Fruit fly (Drosophila melanogaster) whole organism, wandering third instar larva: ENCODE data around the gene dia.

ENCODE experiments used
- Abd-B ChIP-seq: fragments of >200 bp; optimal IDR thresholded peaks from 2 replicates; lab custom pipeline; 2017; ENCODE audit warnings: missing biosample characterization, missing genetic modification characterization
- CG32264 ChIP-seq: fragments of 200-800 bp; sonication (Bioruptor generic); optimal IDR thresholded peaks from 2 replicates; lab custom pipeline; 2016; ENCODE audit warnings: missing biosample characterization, missing genetic modification characterization
- Dif ChIP-seq: fragments of 200-275, 200-300 bp; sonication (Bioruptor generic); optimal IDR thresholded peaks from 2 replicates; lab custom pipeline; 2018; ENCODE audit warnings: missing biosample characterization, missing genetic modification characterization; ENCODE audit not compliant: partially characterized antibody
- GATAd ChIP-seq: sonication (Bioruptor generic); optimal IDR thresholded peaks from 2 replicates; lab custom pipeline; 2016; ENCODE audit warnings: missing biosample characterization, missing genetic modification characterization
- HLH106 ChIP-seq: fragments of 200-800 bp; optimal IDR thresholded peaks from 3 replicates; lab custom pipeline; 2019; ENCODE audit warnings: missing biosample characterization, mild to moderate bottlenecking, missing genetic modification characterization, moderate library complexity
- Hr78 ChIP-seq: fragments of >200 bp; optimal IDR thresholded peaks from 2 replicates; lab custom pipeline; 2017; ENCODE audit warnings: missing biosample characterization, missing genetic modification characterization
- Jra ChIP-seq: sonication (Bioruptor generic); optimal IDR thresholded peaks from 2 replicates; lab custom pipeline; 2016; ENCODE audit warnings: missing biosample characterization, missing genetic modification characterization
- Myc ChIP-seq: fragments of >200 bp; optimal IDR thresholded peaks from 2 replicates; lab custom pipeline; 2017
- OdsH ChIP-seq: fragments of 200-800 bp; sonication (Bioruptor generic); optimal IDR thresholded peaks from 2 replicates; lab custom pipeline; 2016; ENCODE audit warnings: missing biosample characterization, mild to moderate bottlenecking, missing genetic modification characterization
- Rel ChIP-seq, 2 experiments: fragments of 200-800 bp; sonication (Bioruptor generic) in 1 of 2; optimal IDR thresholded peaks; 2 replicates in 1 of 2; 3 replicates in 1 of 2; lab custom pipeline; 2016 to 2019; ENCODE audit warnings: mild to moderate bottlenecking in 2 of 2, missing biosample characterization in 2 of 2, missing genetic modification characterization in 2 of 2, moderate library complexity in 1 of 2
- Vsx2 ChIP-seq: fragments of 200-300, 225-300 bp; sonication (Bioruptor generic); optimal IDR thresholded peaks from 2 replicates; lab custom pipeline; 2018; ENCODE audit warnings: missing biosample characterization, missing genetic modification characterization; ENCODE audit not compliant: partially characterized antibody
- br ChIP-seq: fragments of 200-800 bp; sonication (Bioruptor generic); optimal IDR thresholded peaks from 2 replicates; lab custom pipeline; 2016; ENCODE audit warnings: missing biosample characterization, missing genetic modification characterization
- brk ChIP-seq: fragments of 200-800 bp; sonication (Bioruptor generic); optimal IDR thresholded peaks from 2 replicates; lab custom pipeline; 2016; ENCODE audit warnings: missing biosample characterization, mild to moderate bottlenecking, missing genetic modification characterization
- dmrt93B ChIP-seq: fragments of 200-800 bp; sonication (Bioruptor generic); optimal IDR thresholded peaks from 2 replicates; lab custom pipeline; 2018; ENCODE audit warnings: missing biosample characterization, mild to moderate bottlenecking, missing genetic modification characterization
- dsf ChIP-seq: sonication (Bioruptor generic); optimal IDR thresholded peaks from 2 replicates; lab custom pipeline; 2016; ENCODE audit warnings: missing biosample characterization, missing genetic modification characterization, borderline replicate concordance
- foxo ChIP-seq, 2 experiments: fragments of 200-800 bp; sonication (Bioruptor generic); optimal IDR thresholded peaks; 2 replicates in 1 of 2; 3 replicates in 1 of 2; lab custom pipeline; 2016 to 2017; ENCODE audit warnings: missing biosample characterization in 2 of 2, missing genetic modification characterization in 2 of 2
- fru ChIP-seq: fragments of 200-800 bp; sonication (Bioruptor generic); optimal IDR thresholded peaks from 3 replicates; lab custom pipeline; 2016; ENCODE audit warnings: missing biosample characterization, mild to moderate bottlenecking, missing genetic modification characterization
- h ChIP-seq: fragments of 200-800 bp; sonication (Bioruptor generic); optimal IDR thresholded peaks from 3 replicates; lab custom pipeline; 2016; ENCODE audit warnings: missing biosample characterization, mild to moderate bottlenecking, missing genetic modification characterization
- lola ChIP-seq: fragments of >200 bp; optimal IDR thresholded peaks from 2 replicates; lab custom pipeline; 2017; ENCODE audit warnings: missing biosample characterization, missing genetic modification characterization
- pan ChIP-seq: fragments of >200 bp; optimal IDR thresholded peaks from 2 replicates; lab custom pipeline; 2017
- rgr ChIP-seq: fragments of 200-800 bp; sonication (Bioruptor generic); optimal IDR thresholded peaks from 3 replicates; lab custom pipeline; 2016; ENCODE audit warnings: missing biosample characterization, mild to moderate bottlenecking, missing genetic modification characterization
- sage ChIP-seq: fragments of 200-800 bp; sonication (Bioruptor generic); optimal IDR thresholded peaks from 2 replicates; lab custom pipeline; 2016; ENCODE audit warnings: missing biosample characterization, mild to moderate bottlenecking, missing genetic modification characterization
- sv ChIP-seq: fragments of 200-800 bp; sonication (Bioruptor generic); optimal IDR thresholded peaks from 3 replicates; lab custom pipeline; 2016; ENCODE audit warnings: missing biosample characterization, missing genetic modification characterization
- woc ChIP-seq: sonication (Bioruptor generic); optimal IDR thresholded peaks from 2 replicates; lab custom pipeline; 2016; ENCODE audit warnings: missing biosample characterization, mild to moderate bottlenecking, missing genetic modification characterization

Gene dia

DNA sequence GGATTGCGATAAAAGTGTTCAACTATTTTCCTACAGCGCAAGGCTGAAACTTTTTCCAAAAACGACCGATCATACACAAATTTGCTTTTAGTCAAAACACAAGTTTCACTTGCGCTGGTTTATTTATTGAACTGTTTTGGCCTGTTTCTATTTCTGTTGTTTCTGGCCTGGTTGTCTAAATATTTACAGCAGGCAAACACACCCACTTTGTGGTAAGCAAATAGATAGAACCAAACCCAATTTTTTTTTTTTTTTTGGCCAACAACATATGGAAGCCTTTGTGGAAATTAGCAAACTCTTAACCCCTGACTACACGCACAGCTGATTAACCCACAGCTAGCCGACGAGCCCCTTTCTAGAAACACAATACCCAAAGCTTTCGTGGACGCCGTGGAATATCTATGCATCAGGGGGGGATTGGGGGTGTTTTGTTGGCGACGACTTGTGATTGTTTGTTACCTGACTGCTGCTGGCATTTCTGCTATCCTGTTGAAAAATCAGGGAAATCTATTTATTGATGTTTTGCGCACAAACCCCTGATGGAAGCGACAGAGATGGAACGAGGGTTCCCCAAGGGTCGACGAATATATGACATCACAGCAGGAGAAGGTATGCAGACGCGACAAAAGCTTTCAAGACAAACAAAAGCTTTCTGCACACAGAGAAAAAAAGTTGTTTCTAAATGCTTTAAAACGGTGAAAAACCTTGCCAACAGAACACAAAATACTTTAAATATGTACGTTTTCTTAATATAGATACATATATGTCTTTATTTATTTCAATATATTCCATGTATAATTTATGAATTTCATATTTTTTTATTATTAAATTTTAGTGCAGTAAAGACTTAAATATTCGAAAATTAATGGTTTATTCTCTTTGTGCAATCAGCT is 49.9 kb downstream of the dia start (continued):
- TF ChIP-seq Jra (GFP tag; lab: Kevin White, UChicago) (no peak), rgr (GFP tag; lab: Kevin White, UChicago) (peak; percentile 9), Myc (lab: Kevin White, UChicago) (no peak), br (GFP tag; lab: Kevin White, UChicago) (no peak), Dif (no peak), brk (GFP tag; lab: Kevin White, UChicago) (no peak), h (GFP tag; lab: Kevin White, UChicago) (peak; percentile 21), sage (GFP tag; lab: Kevin White, UChicago) (no peak)

dm6 chr2L:20808510-20809195 is 50.7 kb downstream of the dia start:
- peak; percentile 25 for TF ChIP-seq Vsx2 (GFP tag; lab: Kevin White, UChicago)
- no peak for TF ChIP-seq Myc (lab: Kevin White, UChicago)

DNA sequence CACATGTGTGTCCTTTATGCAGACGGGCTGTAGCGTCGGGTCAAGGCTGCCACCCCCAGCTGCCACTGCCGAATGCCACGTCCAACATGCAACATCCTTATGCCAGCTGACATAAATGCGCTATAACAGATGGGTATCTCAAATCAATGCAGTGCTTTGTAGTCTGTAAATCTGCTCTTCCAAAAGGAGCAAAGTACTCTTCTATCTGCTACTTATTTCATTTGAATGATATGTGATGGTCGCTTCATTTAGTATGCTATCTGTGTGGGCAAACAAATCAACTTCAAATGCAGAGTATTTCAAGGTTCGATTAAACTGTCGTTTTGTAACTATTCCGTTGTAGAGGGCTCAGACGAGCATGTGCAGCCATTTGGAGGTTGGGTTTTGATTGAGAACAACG is 51.3 kb downstream of the dia start:
- TF ChIP-seq CG32264 (GFP tag; lab: Kevin White, UChicago) (no peak), OdsH (GFP tag; lab: Kevin White, UChicago) (no peak), Hr78 (GFP tag; lab: Kevin White, UChicago) (no peak), Myc (lab: Kevin White, UChicago) (no peak), HLH106 (no peak), sage (GFP tag; lab: Kevin White, UChicago) (no peak), brk (GFP tag; lab: Kevin White, UChicago) (no peak)
- TF ChIP-seq, all 38 proteins: peak for 0

DNA sequence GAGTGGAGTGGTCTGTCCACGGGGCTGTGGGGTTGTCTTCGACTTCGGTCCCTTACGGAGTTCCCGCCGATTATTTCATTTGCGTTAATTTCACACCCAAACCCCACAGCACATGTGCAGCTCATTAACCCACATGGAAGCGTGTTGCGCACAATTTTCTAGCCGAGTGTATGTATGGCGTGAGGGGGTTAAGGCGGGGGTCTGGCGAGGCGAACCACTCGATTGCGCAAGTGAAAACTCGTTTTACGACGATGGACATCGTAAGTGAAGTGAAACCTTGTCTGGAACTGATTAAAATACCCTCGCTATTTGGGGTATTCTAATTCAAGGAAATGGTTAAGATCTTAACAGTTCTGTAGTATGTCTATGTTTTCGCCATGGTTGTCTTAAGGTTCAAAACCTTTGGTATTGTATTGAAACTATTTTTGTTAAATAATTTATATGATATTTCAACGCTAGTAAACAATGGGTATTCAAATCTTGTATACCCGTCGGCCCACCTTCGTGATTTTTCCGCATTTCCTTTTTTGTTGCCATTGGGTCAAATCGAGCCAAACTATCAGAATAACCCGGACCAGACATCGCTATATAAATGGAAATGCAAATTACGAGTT is 53.2 kb downstream of the dia start:
- TF ChIP-seq fru (GFP tag; lab: Kevin White, UChicago) (no peak), Hr78 (GFP tag; lab: Kevin White, UChicago) (no peak), Abd-B (GFP tag; lab: Kevin White, UChicago) (no peak), sv (peak; percentile 10), br (GFP tag; lab: Kevin White, UChicago) (no peak)

dm6 chr2L:20812283-20813189 is 54.6 kb downstream of the dia start:
- TF ChIP-seq dmrt93B (no peak), foxo (GFP tag; optimal IDR thresholded peaks at IDR 0.05; lab: Kevin White, UChicago) (no peak), lola (GFP tag; lab: Kevin White, UChicago) (no peak), sage (GFP tag; lab: Kevin White, UChicago) (no peak), Rel (GFP tag; optimal IDR thresholded peaks at IDR 0.05; lab: Kevin White, UChicago) (no peak), Rel (tag; optimal IDR thresholded peaks at IDR 0.05; lab: Kevin White, UChicago) (no peak), rgr (GFP tag; lab: Kevin White, UChicago) (no peak), pan (lab: Kevin White, UChicago) (no peak), HLH106 (no peak), dsf (GFP tag; lab: Kevin White, UChicago) (no peak), woc (GFP tag; lab: Kevin White, UChicago) (no peak)

DNA sequence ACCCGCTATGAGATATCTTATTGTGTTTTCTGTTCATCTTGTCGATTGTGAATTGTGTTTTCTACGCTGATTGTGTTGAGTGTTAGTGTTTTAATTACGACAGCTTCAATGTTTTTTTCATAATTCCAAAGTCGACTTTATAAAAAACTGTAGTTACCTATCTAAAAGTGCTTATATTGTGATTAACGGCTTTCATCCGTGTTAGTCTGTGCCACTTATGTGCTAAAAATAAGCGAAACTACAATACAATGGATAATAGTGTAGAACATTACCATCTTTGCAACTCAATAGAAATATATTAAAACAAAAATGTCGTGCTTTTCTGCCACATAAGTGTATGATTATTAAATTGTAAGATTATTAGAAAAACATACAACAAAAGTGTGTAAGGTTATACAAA is 58.2 kb downstream of the dia start, which contains the start of gene CG33322:
Gene CG33322, minus strand, starts transcription at position 101 of the 400 bp plus-strand sequence.
- TF ChIP-seq h (GFP tag; lab: Kevin White, UChicago): no peak
- TF ChIP-seq brk (GFP tag; lab: Kevin White, UChicago): no peak
- TF ChIP-seq Vsx2 (GFP tag; lab: Kevin White, UChicago): no peak
- no peak for TF ChIP-seq GATAd
- TF ChIP-seq pan (lab: Kevin White, UChicago): no peak
- no peak for TF ChIP-seq HLH106
- TF ChIP-seq fru (GFP tag; lab: Kevin White, UChicago): no peak
